Worm (Caenorhabditis elegans): Measurements from ENCODE around the gene paqr-2.

The paqr-2 gene

ce11 chrIII:5349250-5349649, 30.5 kb downstream of the paqr-2 start, which contains the start of gene thoc-5 (continued):
- TF ChIP-seq F33H1.4 (GFP tag; IDR thresholded peaks at IDR 0.05) (peak; percentile 61), unc-130 (GFP tag; optimal IDR thresholded peaks at IDR 0.05) (peak; percentile 89), athp-1 (tag; optimal IDR thresholded peaks at IDR 0.05) (peak; percentile 35), nhr-179 (tag; optimal IDR thresholded peaks at IDR 0.05) (no peak), B0035.1 (tag; optimal IDR thresholded peaks at IDR 0.05) (no peak), ztf-25 (GFP tag; IDR thresholded peaks at IDR 0.05) (no peak), cebp-1 (GFP tag; IDR thresholded peaks at IDR 0.05) (no peak), cebp-1 (tag; optimal IDR thresholded peaks at IDR 0.05) (peak; percentile 54)

DNA sequence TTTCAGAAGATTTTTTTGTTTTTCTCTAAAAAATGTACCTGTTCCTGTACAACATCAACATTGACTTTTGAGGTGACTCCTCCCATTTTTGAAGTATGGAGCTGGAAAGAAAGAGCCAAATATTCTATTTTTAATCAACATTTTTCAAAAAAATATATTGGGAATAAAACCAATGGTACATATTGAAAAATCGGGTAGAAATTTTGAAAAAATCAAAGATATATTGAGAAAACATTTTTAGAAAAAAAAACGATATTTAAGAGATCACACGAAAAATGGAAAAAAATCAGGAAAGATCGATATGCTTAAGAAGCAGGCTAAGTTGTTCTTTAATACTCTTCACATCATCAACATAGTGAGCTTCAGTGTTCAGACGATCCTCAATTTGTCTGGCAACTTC, 33.7 kb downstream of the paqr-2 start, which contains the start of gene glrx-21:
glrx-21 (minus strand) TSS at position 101 of the 400 bp plus-strand sequence.
- TF ChIP-seq ztf-18 (tag; optimal IDR thresholded peaks at IDR 0.05) = no peak

ce11 chrIII:5344561-5344960, 35.2 kb downstream of the paqr-2 start:
- TF ChIP-seq rec-8 (tag; optimal IDR thresholded peaks at IDR 0.05) (no peak), ztf-22 (GFP tag; optimal IDR thresholded peaks at IDR 0.05) (no peak), lin-54 (GFP tag; optimal IDR thresholded peaks at IDR 0.05) (no peak), attf-6 (GFP tag; IDR thresholded peaks at IDR 0.05) (no peak), him-1 (tag; optimal IDR thresholded peaks at IDR 0.05) (no peak), Y67H2A.10 (GFP tag; conservative IDR thresholded peaks at IDR 0.05) (no peak), ztf-18 (tag; optimal IDR thresholded peaks at IDR 0.05) (no peak), dox-1 (GFP tag; IDR thresholded peaks at IDR 0.05) (no peak), ccch-3 (GFP tag; optimal IDR thresholded peaks at IDR 0.05) (no peak), Y95B8A.8 (GFP tag; IDR thresholded peaks at IDR 0.05) (no peak), ztf-25 (GFP tag; IDR thresholded peaks at IDR 0.05) (no peak), lsy-27 (tag; optimal IDR thresholded peaks at IDR 0.05; ENCODE audit: borderline replicate concordance, insufficient read depth) (no peak), cebp-2 (GFP tag; IDR thresholded peaks at IDR 0.05) (no peak), F23B12.7 (tag; optimal IDR thresholded peaks at IDR 0.05; ENCODE audit: insufficient read depth) (no peak), attf-5 (GFP tag; optimal IDR thresholded peaks at IDR 0.05) (no peak), snpc-1.3 (tag; optimal IDR thresholded peaks at IDR 0.05; ENCODE audit: insufficient read depth) (no peak)

DNA sequence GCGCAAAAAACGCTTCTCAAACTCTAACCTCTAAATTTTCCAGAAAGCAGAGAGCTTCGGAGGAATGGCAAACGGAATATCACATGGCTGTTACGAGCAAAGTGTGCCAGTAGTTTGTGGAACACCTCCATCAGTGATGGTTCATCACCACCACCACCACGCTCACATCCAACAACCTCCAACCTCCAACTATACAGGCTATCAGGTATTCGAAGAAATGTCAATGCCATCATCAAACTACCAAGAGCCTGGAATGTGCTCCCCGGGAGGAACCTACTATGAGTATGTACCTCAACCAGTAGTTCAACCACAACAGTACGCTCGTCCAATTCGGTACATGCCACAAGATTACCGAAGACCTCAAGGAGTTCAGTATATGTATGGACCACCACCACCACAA, 36.2 kb downstream of the paqr-2 start:
- TF ChIP-seq nhr-27 (tag; optimal IDR thresholded peaks at IDR 0.05) (no peak), zfh-2 (GFP tag; conservative IDR thresholded peaks at IDR 0.05) (no peak), ekl-4 (GFP tag; IDR thresholded peaks at IDR 0.05) (no peak), xnd-1 (tag; optimal IDR thresholded peaks at IDR 0.05) (no peak), nfya-2 (GFP tag; IDR thresholded peaks at IDR 0.05) (no peak), T26A5.8 (tag; optimal IDR thresholded peaks at IDR 0.05) (no peak), nhr-80 (tag; optimal IDR thresholded peaks at IDR 0.05) (no peak), madf-10 (tag; optimal IDR thresholded peaks at IDR 0.05) (no peak)

ce11 chrIII:5341382-5341781, 38.3 kb downstream of the paqr-2 start, which contains the start of gene ZK121.2:
Gene ZK121.2 (plus strand): TSS chrIII:5341682.
- no peak for TF ChIP-seq zim-3 (tag; optimal IDR thresholded peaks at IDR 0.05)
- TF ChIP-seq Y95B8A.8 (GFP tag; IDR thresholded peaks at IDR 0.05) = no peak
- no peak for TF ChIP-seq cebp-1 (GFP tag; IDR thresholded peaks at IDR 0.05)
- peak; percentile 49 for TF ChIP-seq cebp-1 (tag; optimal IDR thresholded peaks at IDR 0.05)
